Worm (Caenorhabditis elegans) whole organism, L4 larva: ENCODE results near the gene T12B5.15.

ENCODE experiments used
- F26F4.8 ChIP-seq: fragments of 200-800 bp; sonication (Bioruptor generic); conservative IDR thresholded peaks from 2 replicates; pipeline ENCODE4 v1.3.6; 2022; ENCODE audit warnings: missing genetic modification characterization, missing compliant biosample characterization
- F37D6.2 ChIP-seq: sonication (generic microtip); optimal IDR thresholded peaks from 2 replicates; lab custom pipeline; 2016; ENCODE audit warnings: mild to moderate bottlenecking, missing genetic modification characterization, missing compliant biosample characterization
- R02D3.7 ChIP-seq: fragments of 150-350 bp; sonication (generic microtip); optimal IDR thresholded peaks from 3 replicates; lab custom pipeline; 2014; ENCODE audit warnings: missing biosample characterization, missing genetic modification characterization
- T20F7.1 ChIP-seq: fragments of 200-800 bp; sonication (Bioruptor generic); optimal IDR thresholded peaks from 2 replicates; lab custom pipeline; 2018; ENCODE audit warnings: mild to moderate bottlenecking, missing genetic modification characterization, missing compliant biosample characterization
- Y75B8A.6 ChIP-seq: fragments of 200-800 bp; sonication (Bioruptor generic); IDR thresholded peaks from 2 replicates; pipeline ENCODE4 v1.3.6; 2022; ENCODE audit warnings: missing genetic modification reagents, missing genetic modification characterization, missing compliant biosample characterization
- ZK546.5 ChIP-seq, 2 experiments: sonication (generic microtip); optimal IDR thresholded peaks; 2 replicates each; lab custom pipeline; 2017; ENCODE audit warnings: missing biosample characterization in 2 of 2, missing genetic modification characterization in 2 of 2
- aha-1 ChIP-seq: fragments of 150-350 bp; peaks from one replicate; lab custom pipeline; 2014; ENCODE audit warnings: missing biosample characterization, missing genetic modification characterization
- ceh-28 ChIP-seq: fragments of 150-350 bp; optimal IDR thresholded peaks from 2 replicates; lab custom pipeline; 2014; ENCODE audit warnings: missing biosample characterization, missing genetic modification reagents, missing genetic modification characterization
- ces-1 ChIP-seq: fragments of 150-350 bp; sonication (generic microtip); optimal IDR thresholded peaks from 4 replicates; lab custom pipeline; 2014; ENCODE audit warnings: missing biosample characterization, missing genetic modification reagents, missing genetic modification characterization
- cey-2 ChIP-seq: sonication (generic microtip); optimal IDR thresholded peaks from 3 replicates; lab custom pipeline; 2017; ENCODE audit warnings: missing genetic modification characterization, mild to moderate bottlenecking, missing compliant biosample characterization, antibody characterized with exemption, borderline replicate concordance; ENCODE audit not compliant: insufficient read depth
- daf-16 ChIP-seq, 3 experiments: sonication (generic microtip); optimal IDR thresholded peaks; 2 replicates each; lab custom pipeline; 2016 to 2017; ENCODE audit warnings: missing genetic modification characterization in 3 of 3, missing genetic modification reagents in 3 of 3, mild to moderate bottlenecking in 2 of 3, missing compliant biosample characterization in 2 of 3, missing biosample characterization in 1 of 3, moderate library complexity in 1 of 3
- daf-8 ChIP-seq: fragments of 200-800 bp; sonication (Bioruptor generic); IDR thresholded peaks from 2 replicates; pipeline ENCODE4 v1.3.6; 2022; ENCODE audit warnings: missing genetic modification characterization, missing compliant biosample characterization
- dmd-6 ChIP-seq: fragments of 200-800 bp; sonication (Bioruptor generic); IDR thresholded peaks from 2 replicates; pipeline ENCODE4 v1.3.6; 2022; ENCODE audit warnings: missing genetic modification reagents, missing genetic modification characterization, missing compliant biosample characterization
- dpl-1 ChIP-seq: fragments of 150-350 bp; optimal IDR thresholded peaks from 2 replicates; lab custom pipeline; 2014; ENCODE audit warnings: missing biosample characterization, missing genetic modification reagents, missing genetic modification characterization
- dve-1 ChIP-seq: sonication (generic microtip); optimal IDR thresholded peaks from 2 replicates; lab custom pipeline; 2017; ENCODE audit warnings: antibody characterized with exemption, mild to moderate bottlenecking, missing genetic modification characterization, missing compliant biosample characterization; ENCODE audit not compliant: insufficient read depth
- fkh-10 ChIP-seq: fragments of 150-350 bp; optimal IDR thresholded peaks from 2 replicates; lab custom pipeline; 2014; ENCODE audit warnings: missing biosample characterization, missing genetic modification reagents, missing genetic modification characterization
- fos-1 ChIP-seq: fragments of 150-350 bp; optimal IDR thresholded peaks from 2 replicates; lab custom pipeline; 2014; ENCODE audit warnings: missing biosample characterization, missing genetic modification characterization
- hlh-30 ChIP-seq: sonication (generic microtip); optimal IDR thresholded peaks from 2 replicates; lab custom pipeline; 2017; ENCODE audit warnings: antibody characterized with exemption, mild to moderate bottlenecking, missing genetic modification characterization, missing compliant biosample characterization; ENCODE audit not compliant: insufficient read depth
- lin-1 ChIP-seq: fragments of 200-800 bp; sonication (Bioruptor generic); IDR thresholded peaks from 2 replicates; pipeline ENCODE4 v1.3.6; 2022; ENCODE audit warnings: missing genetic modification reagents, missing genetic modification characterization, missing compliant biosample characterization
- lin-13 ChIP-seq: fragments of 150-350 bp; optimal IDR thresholded peaks from 2 replicates; lab custom pipeline; 2014; ENCODE audit warnings: missing biosample characterization, missing genetic modification reagents, missing genetic modification characterization
- lin-39 ChIP-seq: fragments of 150-350 bp; optimal IDR thresholded peaks from 2 replicates; lab custom pipeline; 2014; ENCODE audit warnings: missing biosample characterization, missing genetic modification reagents, missing genetic modification characterization
- mes-2 ChIP-seq: sonication (generic microtip); optimal IDR thresholded peaks from 2 replicates; lab custom pipeline; 2016; ENCODE audit warnings: missing genotype, mild to moderate bottlenecking, missing genetic modification characterization, missing compliant biosample characterization; ENCODE audit not compliant: poor library complexity, severe bottlenecking
- nhr-102 ChIP-seq: sonication (generic microtip); optimal IDR thresholded peaks from 2 replicates; lab custom pipeline; 2016; ENCODE audit warnings: mild to moderate bottlenecking, missing genetic modification characterization, moderate library complexity, missing compliant biosample characterization
- nhr-111 ChIP-seq: fragments of 200-800 bp; sonication (Bioruptor generic); optimal IDR thresholded peaks from 2 replicates; lab custom pipeline; 2018; ENCODE audit warnings: mild to moderate bottlenecking, missing genetic modification characterization, missing compliant biosample characterization
- nhr-41 ChIP-seq: fragments of 200-800 bp; sonication (Bioruptor generic); IDR thresholded peaks from 2 replicates; pipeline ENCODE4 v1.3.6; 2022; ENCODE audit warnings: missing genetic modification reagents, missing genetic modification characterization, missing compliant biosample characterization
- nhr-42 ChIP-seq: fragments of 200-800 bp; sonication (Bioruptor generic); IDR thresholded peaks from 2 replicates; pipeline ENCODE4 v1.3.6; 2022; ENCODE audit warnings: missing genetic modification characterization, missing compliant biosample characterization
- nhr-6 ChIP-seq: fragments of 150-350 bp; optimal IDR thresholded peaks from 2 replicates; lab custom pipeline; 2014; ENCODE audit warnings: missing biosample characterization, missing genetic modification characterization
- nhr-77 ChIP-seq: fragments of 150-350 bp; optimal IDR thresholded peaks from 2 replicates; lab custom pipeline; 2014; ENCODE audit warnings: missing biosample characterization, missing genetic modification characterization
- php-3 ChIP-seq: fragments of 200-800 bp; sonication (Bioruptor generic); IDR thresholded peaks from 2 replicates; pipeline ENCODE4 v1.3.6; 2022; ENCODE audit warnings: missing genetic modification reagents, missing genetic modification characterization, missing compliant biosample characterization
- tag-97 ChIP-seq: fragments of 200-800 bp; sonication (Bioruptor generic); IDR thresholded peaks from 2 replicates; pipeline ENCODE4 v1.3.6; 2022; ENCODE audit warnings: missing genetic modification characterization, missing compliant biosample characterization
- tra-1 ChIP-seq: fragments of 200-800 bp; sonication (Bioruptor generic); IDR thresholded peaks from 2 replicates; pipeline ENCODE4 v1.3.6; 2022; ENCODE audit warnings: missing genetic modification reagents, missing genetic modification characterization, missing compliant biosample characterization
- unc-39 ChIP-seq: sonication (generic microtip); optimal IDR thresholded peaks from 2 replicates; lab custom pipeline; 2017; ENCODE audit warnings: missing biosample characterization, missing genetic modification characterization
- unc-62 ChIP-seq, 3 experiments: fragments of 150-350 bp in 1 of 3; sonication (generic microtip); optimal IDR thresholded peaks in 2 of 3; peaks in 1 of 3; 1 replicate in 1 of 3; 2 replicates in 2 of 3; lab custom pipeline; 2014 to 2017; ENCODE audit warnings: missing biosample characterization in 3 of 3, missing genetic modification characterization in 3 of 3, missing genetic modification reagents in 3 of 3, missing genotype in 1 of 3
- vab-7 ChIP-seq: fragments of 200-800 bp; sonication (Bioruptor generic); IDR thresholded peaks from 2 replicates; pipeline ENCODE4 v1.3.6; 2022; ENCODE audit warnings: missing genetic modification reagents, missing genetic modification characterization, missing compliant biosample characterization
- zip-11 ChIP-seq: fragments of 200-800 bp; sonication (Bioruptor generic); IDR thresholded peaks from 2 replicates; pipeline ENCODE4 v1.3.6; 2022; ENCODE audit warnings: missing genetic modification characterization, missing compliant biosample characterization
- zip-2 ChIP-seq: fragments of 150-350 bp; optimal IDR thresholded peaks from 2 replicates; lab custom pipeline; 2014; ENCODE audit warnings: missing biosample characterization, missing genetic modification characterization

Gene T12B5.15

DNA sequence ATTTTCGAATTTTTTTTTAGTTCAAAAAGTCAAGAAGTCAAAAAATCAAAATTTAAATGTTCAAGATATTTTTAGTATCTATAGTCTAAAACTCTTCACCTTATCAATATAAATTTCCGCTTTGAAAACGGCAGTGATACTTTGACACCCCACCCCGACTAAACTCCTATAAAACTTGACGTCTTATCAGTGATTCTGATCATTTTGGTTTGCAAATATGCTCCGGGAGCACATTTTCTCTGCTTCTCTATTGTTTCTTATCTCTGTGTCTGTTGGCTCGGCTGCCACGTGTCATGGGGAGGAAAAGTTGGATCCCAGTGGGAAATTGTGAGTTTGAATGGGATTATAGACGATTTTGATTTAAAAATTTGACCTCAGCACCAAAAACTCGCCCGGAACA is 48.1 kb upstream of the T12B5.15 start, which contains the start of gene clec-150 (continued):
- TF ChIP-seq dmd-6 (GFP tag; lab: Robert Waterston, UW) (peak; percentile 91), daf-8 (no peak), tra-1 (GFP tag; lab: Robert Waterston, UW) (peak; percentile 74), cey-2 (tag; lab: Kevin White, UChicago) (no peak), ces-1 (GFP tag; lab: Kevin White, UChicago) (no peak), vab-7 (GFP tag; lab: Robert Waterston, UW) (no peak), tag-97 (GFP tag; lab: Robert Waterston, UW) (no peak), daf-16 (GFP tag; optimal IDR thresholded peaks at IDR 0.05; lab: Kevin White, UChicago) (no peak), daf-16 (tag; optimal IDR thresholded peaks at IDR 0.05; lab: Kevin White, UChicago) (peak; percentile 79), F26F4.8 (GFP tag; lab: Robert Waterston, UW) (no peak), T20F7.1 (GFP tag; lab: Kevin White, UChicago) (no peak), nhr-111 (GFP tag; lab: Kevin White, UChicago) (no peak), dve-1 (tag; lab: Kevin White, UChicago) (peak; percentile 93), nhr-41 (GFP tag; lab: Robert Waterston, UW) (peak; percentile 59; the same call in 1 of the 2 replicates), php-3 (GFP tag; lab: Robert Waterston, UW) (peak; percentile 63), fkh-10 (no peak), zip-2 (tag; lab: Kevin White, UChicago) (no peak), nhr-102 (tag; lab: Kevin White, UChicago) (peak; percentile 36), unc-62 (GFP tag; optimal IDR thresholded peaks at IDR 0.05 in 1 of 2; lab: Kevin White, UChicago) (no peak), unc-62 (tag; optimal IDR thresholded peaks at IDR 0.05; lab: Kevin White, UChicago) (no peak), hlh-30 (peak; percentile 32), lin-1 (GFP tag; lab: Robert Waterston, UW) (peak; percentile 74), lin-39 (tag; lab: Kevin White, UChicago) (no peak), unc-39 (tag; lab: Kevin White, UChicago) (no peak)

DNA sequence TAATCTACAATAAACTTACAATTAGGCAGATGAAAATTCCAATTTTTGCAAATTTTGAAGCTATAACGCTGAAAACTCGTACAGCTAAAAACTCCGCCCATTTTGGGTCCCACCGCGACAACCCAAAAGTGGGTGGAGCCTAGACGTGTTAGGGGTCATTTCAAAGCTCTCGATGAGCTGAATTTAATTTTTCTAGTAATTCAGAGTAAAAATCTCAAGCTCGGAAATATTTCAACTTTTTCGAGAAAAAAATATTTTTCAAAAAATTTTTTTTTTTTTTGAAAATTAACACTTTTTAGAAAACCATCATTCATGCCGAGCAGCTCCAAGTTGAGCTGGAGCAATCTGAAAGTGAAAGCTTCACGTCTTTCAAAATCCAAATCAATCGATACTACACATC is 46.8 kb upstream of the T12B5.15 start, which contains the start of gene R06B10.7:
Gene R06B10.7 (minus strand): TSS at position 101 of the 400 bp plus-strand sequence.
- TF ChIP-seq nhr-6 (tag; lab: Kevin White, UChicago) = no peak
- TF ChIP-seq nhr-77 (tag; lab: Kevin White, UChicago) = no peak
- no peak for TF ChIP-seq F26F4.8 (GFP tag; lab: Robert Waterston, UW)
- TF ChIP-seq zip-11 = no peak
- TF ChIP-seq mes-2 (tag; lab: Kevin White, UChicago) = no peak
- TF ChIP-seq Y75B8A.6 (GFP tag; lab: Robert Waterston, UW) = no peak
- TF ChIP-seq ceh-28 (tag; lab: Kevin White, UChicago) = no peak
- no peak for TF ChIP-seq ZK546.5 (tag; optimal IDR thresholded peaks at IDR 0.05; lab: Kevin White, UChicago)
- TF ChIP-seq nhr-42 (GFP tag; lab: Robert Waterston, UW) = no peak
- TF ChIP-seq lin-13 (GFP tag; lab: Kevin White, UChicago) = no peak
- TF ChIP-seq fos-1 (tag; lab: Kevin White, UChicago) = no peak
- no peak for TF ChIP-seq aha-1 (tag; lab: Kevin White, UChicago)
- no peak for TF ChIP-seq dpl-1 (GFP tag; lab: Kevin White, UChicago)
- TF ChIP-seq unc-39 (tag; lab: Kevin White, UChicago) = no peak
- TF ChIP-seq R02D3.7 = no peak
- TF ChIP-seq zip-2 (tag; lab: Kevin White, UChicago) = no peak

DNA sequence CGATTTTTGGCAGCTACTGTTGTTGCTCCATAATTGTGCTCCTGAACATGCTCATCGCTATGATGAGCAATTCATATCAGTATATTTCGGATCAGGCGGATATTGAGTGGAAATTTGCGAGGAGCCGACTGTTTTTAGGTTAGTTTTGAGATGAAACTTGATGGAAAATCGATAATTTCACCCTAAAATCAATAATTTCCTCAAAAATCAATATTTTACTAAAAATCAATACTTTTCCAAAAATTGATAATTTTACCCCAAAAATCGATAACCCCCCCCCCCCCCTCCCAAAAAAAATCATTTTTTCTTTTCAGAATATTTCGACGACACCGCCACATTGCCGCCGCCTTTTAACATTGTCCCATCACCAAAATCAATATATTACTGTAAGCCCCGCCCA is 44.4 kb upstream of the T12B5.15 start:
- TF ChIP-seq F37D6.2 (no peak), ceh-28 (tag; lab: Kevin White, UChicago) (peak; percentile 66)
